Fruit fly (Drosophila melanogaster) whole organism, prepupa: ENCODE results near the gene CG13046.

Experiments
- Blimp-1 ChIP-seq: fragments of 200-800 bp; sonication (Bioruptor generic); optimal IDR thresholded peaks from 3 replicates; lab custom pipeline; 2017; ENCODE audit warnings: missing biosample characterization, missing genetic modification characterization, mild to moderate bottlenecking, moderate library complexity, missing genetic modification reagents
- CG10631 ChIP-seq: fragments of 200-800 bp; sonication (Bioruptor generic); optimal IDR thresholded peaks from 2 replicates; lab custom pipeline; 2016; ENCODE audit warnings: missing biosample characterization, missing genetic modification characterization
- CG10669 ChIP-seq: fragments of 200-800 bp; sonication (Bioruptor generic); optimal IDR thresholded peaks from 3 replicates; lab custom pipeline; 2018; ENCODE audit warnings: missing biosample characterization, mild to moderate bottlenecking, missing genetic modification characterization, moderate library complexity
- CG11294 ChIP-seq: fragments of 200-800 bp; sonication (Bioruptor generic); IDR thresholded peaks from 2 replicates; pipeline ENCODE4 v1.3.6; 2022; ENCODE audit warnings: missing biosample characterization, missing genetic modification characterization
- CG1621 ChIP-seq: fragments of 200-800 bp; sonication (Bioruptor generic); optimal IDR thresholded peaks from 3 replicates; lab custom pipeline; 2018; ENCODE audit warnings: missing biosample characterization, mild to moderate bottlenecking, missing genetic modification characterization
- CG16779 ChIP-seq: fragments of 200-800 bp; sonication (Bioruptor generic); optimal IDR thresholded peaks from 3 replicates; lab custom pipeline; 2017; ENCODE audit warnings: missing biosample characterization, mild to moderate bottlenecking, missing genetic modification characterization
- CG3032 ChIP-seq: fragments of 200-800 bp; optimal IDR thresholded peaks from 2 replicates; lab custom pipeline; 2019; ENCODE audit warnings: missing biosample characterization, mild to moderate bottlenecking, missing genetic modification characterization, moderate library complexity
- CG31627 ChIP-seq: fragments of 200-800 bp; sonication (Bioruptor generic); optimal IDR thresholded peaks from 3 replicates; lab custom pipeline; 2016; ENCODE audit warnings: missing biosample characterization, missing genetic modification characterization
- CG32006 ChIP-seq: fragments of 200-800 bp; sonication (Bioruptor generic); optimal IDR thresholded peaks from 3 replicates; lab custom pipeline; 2017; ENCODE audit warnings: missing biosample characterization, mild to moderate bottlenecking, missing genetic modification characterization
- CG34406 ChIP-seq: fragments of 200-800 bp; sonication (Bioruptor generic); optimal IDR thresholded peaks from 3 replicates; lab custom pipeline; 2016; ENCODE audit warnings: missing biosample characterization, missing genetic modification characterization
- CG6163 ChIP-seq: fragments of 200-800 bp; sonication (Bioruptor generic); IDR thresholded peaks from 3 replicates; pipeline ENCODE4 v1.3.6; 2022; ENCODE audit warnings: missing biosample characterization, missing genetic modification characterization
- CG6792 ChIP-seq: fragments of 200-800 bp; sonication (Bioruptor generic); optimal IDR thresholded peaks from 3 replicates; lab custom pipeline; 2016; ENCODE audit warnings: missing biosample characterization, missing genetic modification characterization
- CG8119 ChIP-seq: fragments of 200-800 bp; sonication (Bioruptor generic); IDR thresholded peaks from 3 replicates; pipeline ENCODE4 v1.3.6; 2022; ENCODE audit warnings: missing biosample characterization, missing genetic modification characterization
- CG8632 ChIP-seq: fragments of 200-800 bp; sonication (Bioruptor generic); optimal IDR thresholded peaks from 3 replicates; lab custom pipeline; 2016; ENCODE audit warnings: missing biosample characterization, missing genetic modification characterization
- CG9139 ChIP-seq: fragments of 200-800 bp; sonication (Bioruptor generic); optimal IDR thresholded peaks from 3 replicates; lab custom pipeline; 2017; ENCODE audit warnings: missing biosample characterization, mild to moderate bottlenecking, missing genetic modification characterization
- Eip75B ChIP-seq: fragments of 200-800 bp; sonication (Bioruptor generic); optimal IDR thresholded peaks from 3 replicates; lab custom pipeline; 2016; ENCODE audit warnings: missing biosample characterization, missing genetic modification characterization
- Eip78C ChIP-seq: fragments of 200-800 bp; sonication (Bioruptor generic); peaks from one replicate; lab custom pipeline; 2016; ENCODE audit warnings: missing biosample characterization, missing genetic modification characterization
- Eip93F ChIP-seq: fragments of 200-800 bp; sonication (Bioruptor generic); optimal IDR thresholded peaks from 2 replicates; lab custom pipeline; 2016; ENCODE audit warnings: missing biosample characterization, mild to moderate bottlenecking, missing genetic modification characterization
- Ets21C ChIP-seq: fragments of 200-800 bp; sonication (Bioruptor generic); optimal IDR thresholded peaks from 3 replicates; lab custom pipeline; 2016; ENCODE audit warnings: missing biosample characterization, missing genetic modification characterization
- Ets96B ChIP-seq: fragments of 200-800 bp; optimal IDR thresholded peaks from 2 replicates; lab custom pipeline; 2019; ENCODE audit warnings: missing biosample characterization, mild to moderate bottlenecking, missing genetic modification characterization, moderate library complexity
- Gug ChIP-seq: fragments of 200-800 bp; sonication (Bioruptor generic); IDR thresholded peaks from 2 replicates; pipeline ENCODE4 v1.3.6; 2022; ENCODE audit warnings: missing biosample characterization, missing genetic modification characterization
- Hr38 ChIP-seq: sonication (Bioruptor generic); optimal IDR thresholded peaks from 2 replicates; lab custom pipeline; 2016; ENCODE audit warnings: missing biosample characterization, missing genetic modification characterization
- Hr39 ChIP-seq: fragments of 200-800 bp; sonication (Bioruptor generic); optimal IDR thresholded peaks from 2 replicates; lab custom pipeline; 2016; ENCODE audit warnings: missing biosample characterization, missing genetic modification characterization
- Met ChIP-seq: fragments of 200-800 bp; sonication (Bioruptor generic); optimal IDR thresholded peaks from 3 replicates; lab custom pipeline; 2016; ENCODE audit warnings: missing biosample characterization, missing genetic modification characterization
- OdsH ChIP-seq: fragments of 200-800 bp; sonication (Bioruptor generic); optimal IDR thresholded peaks from 3 replicates; lab custom pipeline; 2016; ENCODE audit warnings: missing biosample characterization, missing genetic modification characterization
- Smox ChIP-seq: fragments of 200-800 bp; sonication (Bioruptor generic); optimal IDR thresholded peaks from 3 replicates; lab custom pipeline; 2016; ENCODE audit warnings: missing biosample characterization, missing genetic modification characterization
- Sox14 ChIP-seq: fragments of 200-800 bp; sonication (Bioruptor generic); optimal IDR thresholded peaks from 3 replicates; lab custom pipeline; 2016; ENCODE audit warnings: missing biosample characterization, missing genetic modification characterization
- acj6 ChIP-seq: fragments of 200-800 bp; sonication (Bioruptor generic); optimal IDR thresholded peaks from 3 replicates; lab custom pipeline; 2016; ENCODE audit warnings: missing biosample characterization, missing genetic modification characterization
- cyc ChIP-seq: fragments of 200-800 bp; sonication (Bioruptor generic); optimal IDR thresholded peaks from 3 replicates; lab custom pipeline; 2016; ENCODE audit warnings: missing biosample characterization, missing genetic modification characterization
- dac ChIP-seq: fragments of 200-800 bp; sonication (Bioruptor generic); optimal IDR thresholded peaks from 2 replicates; lab custom pipeline; 2017; ENCODE audit warnings: missing biosample characterization, mild to moderate bottlenecking, missing genetic modification characterization
- dsx ChIP-seq: fragments of 200-800 bp; optimal IDR thresholded peaks from 3 replicates; lab custom pipeline; 2019; ENCODE audit warnings: missing biosample characterization, mild to moderate bottlenecking, missing genetic modification characterization, moderate library complexity; ENCODE audit not compliant: poor library complexity, severe bottlenecking
- eg ChIP-seq: fragments of 200-800 bp; sonication (Bioruptor generic); IDR thresholded peaks from 3 replicates; pipeline ENCODE4 v1.3.6; 2022; ENCODE audit warnings: missing biosample characterization, missing genetic modification characterization
- fd85E ChIP-seq: fragments of 200-800 bp; sonication (Bioruptor generic); optimal IDR thresholded peaks from 3 replicates; lab custom pipeline; 2016; ENCODE audit warnings: missing biosample characterization, missing genetic modification characterization
- fkh ChIP-seq: fragments of 200-800 bp; sonication (Bioruptor generic); optimal IDR thresholded peaks from 3 replicates; lab custom pipeline; 2017; ENCODE audit warnings: missing biosample characterization, mild to moderate bottlenecking, missing genetic modification characterization, moderate library complexity
- lz ChIP-seq: fragments of 200-800 bp; sonication (Bioruptor generic); optimal IDR thresholded peaks from 3 replicates; lab custom pipeline; 2016; ENCODE audit warnings: missing biosample characterization, missing genetic modification characterization
- spab ChIP-seq: fragments of 200-800 bp; sonication (Bioruptor generic); optimal IDR thresholded peaks from 2 replicates; lab custom pipeline; 2017; ENCODE audit warnings: missing biosample characterization, mild to moderate bottlenecking, missing genetic modification characterization, missing genetic modification reagents
- ss ChIP-seq, 2 experiments: fragments of 200-800 bp; sonication (Bioruptor generic); optimal IDR thresholded peaks; 2 replicates in 1 of 2; 3 replicates in 1 of 2; lab custom pipeline; 2017 to 2018; ENCODE audit warnings: mild to moderate bottlenecking in 2 of 2, missing biosample characterization in 2 of 2, missing genetic modification characterization in 2 of 2, moderate library complexity in 1 of 2
- svp ChIP-seq: fragments of 200-800 bp; sonication (Bioruptor generic); peaks from one replicate; lab custom pipeline; 2016; ENCODE audit warnings: missing biosample characterization, missing genetic modification characterization
- topi ChIP-seq: fragments of 200-800 bp; sonication (Bioruptor generic); optimal IDR thresholded peaks from 3 replicates; lab custom pipeline; 2016; ENCODE audit warnings: missing biosample characterization, missing genetic modification characterization

Gene CG13046

dm6 chr3L:16328207-16328891 is 40.1 kb upstream of the CG13046 start, which contains the start of gene CG13058 (continued):
- no peak for TF ChIP-seq Smox (GFP tag; lab: Kevin White, UChicago)
- TF ChIP-seq CG10631 (GFP tag; lab: Kevin White, UChicago): peak; percentile 37
- no peak for TF ChIP-seq CG9139 (GFP tag; lab: Kevin White, UChicago)
- TF ChIP-seq CG10669: peak; percentile 62
- no peak for TF ChIP-seq Hr39 (GFP tag; lab: Kevin White, UChicago)
- peak; percentile 23; the same call in 1 of the 3 replicates for TF ChIP-seq eg (GFP tag; lab: Robert Waterston, UW)
- TF ChIP-seq acj6 (GFP tag; lab: Kevin White, UChicago): peak; percentile 50
- TF ChIP-seq lz (GFP tag; lab: Kevin White, UChicago): no peak
- TF ChIP-seq ss (GFP tag; optimal IDR thresholded peaks at IDR 0.05; lab: Kevin White, UChicago): no peak
- TF ChIP-seq CG6792: peak; percentile 21
- peak; percentile 10 for TF ChIP-seq CG16779 (tag; lab: Kevin White, UChicago)
- peak; percentile 55 for TF ChIP-seq OdsH (GFP tag; lab: Kevin White, UChicago)
- peak; percentile 48; the same call in 1 of the 2 replicates for TF ChIP-seq CG11294 (GFP tag; lab: Robert Waterston, UW)
- peak; percentile 5 for TF ChIP-seq Hr38 (GFP tag; lab: Kevin White, UChicago)
- no peak for TF ChIP-seq Eip75B (GFP tag; lab: Kevin White, UChicago)
- TF ChIP-seq Sox14: peak; percentile 39
- TF ChIP-seq CG8119 (GFP tag; lab: Robert Waterston, UW): peak; percentile 89
- peak; percentile 70 for TF ChIP-seq Eip78C (GFP tag; lab: Kevin White, UChicago)
- TF ChIP-seq Gug (GFP tag; lab: Robert Waterston, UW): peak; percentile 32; the same call in 1 of the 2 replicates
- TF ChIP-seq CG34406 (GFP tag; lab: Kevin White, UChicago): no peak
- no peak for TF ChIP-seq cyc (GFP tag; lab: Kevin White, UChicago)
- peak; percentile 4 for TF ChIP-seq CG8632 (GFP tag; lab: Kevin White, UChicago)
- TF ChIP-seq Met: peak; percentile 9
- TF ChIP-seq spab (GFP tag; lab: Kevin White, UChicago): no peak
- no peak for TF ChIP-seq CG31627 (GFP tag; lab: Kevin White, UChicago)
- TF ChIP-seq fkh (GFP tag; lab: Kevin White, UChicago): peak; percentile 67
- TF ChIP-seq, all 60 proteins: peak for 35

- TF ChIP-seq eg (GFP tag; lab: Robert Waterston, UW): peak; percentile 48
- TF ChIP-seq CG8119 (GFP tag; lab: Robert Waterston, UW): no peak
- TF ChIP-seq dsx (GFP tag; lab: Kevin White, UChicago): no peak
- TF ChIP-seq Ets96B (tag; lab: Kevin White, UChicago): no peak
- TF ChIP-seq svp (GFP tag; lab: Kevin White, UChicago): peak; percentile 16
- peak in 1 of 2 experiments; percentile 15 for TF ChIP-seq ss (GFP tag; optimal IDR thresholded peaks at IDR 0.05; lab: Kevin White, UChicago)
- 0 out of 3 replicates have a peak, but pooled peaks have one; percentile 27 for TF ChIP-seq CG6163 (GFP tag; lab: Robert Waterston, UW)
- TF ChIP-seq topi (GFP tag; lab: Kevin White, UChicago): no peak
Measured at dm6 chr3L:16327776-16328175, 39.6 kb upstream of the CG13046 start, which contains the start of gene CG13038. CG13038 (minus strand) TSS chr3L:16327893.

- TF ChIP-seq Eip78C (GFP tag; lab: Kevin White, UChicago) (no peak), Eip93F (GFP tag; lab: Kevin White, UChicago) (no peak), cyc (GFP tag; lab: Kevin White, UChicago) (no peak), dac (GFP tag; lab: Kevin White, UChicago) (no peak), Ets21C (GFP tag; lab: Kevin White, UChicago) (no peak), fd85E (GFP tag; lab: Kevin White, UChicago) (no peak), Eip75B (GFP tag; lab: Kevin White, UChicago) (no peak), CG8632 (GFP tag; lab: Kevin White, UChicago) (no peak), CG32006 (GFP tag; lab: Kevin White, UChicago) (no peak), CG1621 (tag; lab: Kevin White, UChicago) (no peak), CG6163 (GFP tag; lab: Robert Waterston, UW) (no peak), CG16779 (tag; lab: Kevin White, UChicago) (no peak), CG9139 (GFP tag; lab: Kevin White, UChicago) (no peak), CG3032 (tag; lab: Kevin White, UChicago) (no peak), Blimp-1 (no peak), Sox14 (no peak), Hr39 (GFP tag; lab: Kevin White, UChicago) (no peak), eg (GFP tag; lab: Robert Waterston, UW) (no peak)
Measured at dm6 chr3L:16326657-16327056, 38.4 kb upstream of the CG13046 start, which contains the start of the genes CG13040 and CG13039. CG13040 (minus strand) TSS chr3L:16326757. CG13039 (minus strand) TSS chr3L:16326762.
